Fruit fly (Drosophila melanogaster): ENCODE results near the gene Pmi.

The Pmi gene

dm6 chr3L:5789663-5790062, 9.8 kb downstream of the Pmi start (continued):
- TF ChIP-seq nmo (GFP tag; optimal IDR thresholded peaks at IDR 0.05) (peak; percentile 16), sob (GFP tag; IDR thresholded peaks at IDR 0.05) (peak; percentile 6; the same call in 1 of the 2 replicates), ERR (GFP tag; optimal IDR thresholded peaks at IDR 0.05) (peak; percentile 33), CG4404 (GFP tag; IDR thresholded peaks at IDR 0.05) (no peak), Elba2 (GFP tag; optimal IDR thresholded peaks at IDR 0.05) (no peak), pros (GFP tag; optimal IDR thresholded peaks at IDR 0.05) (no peak), Fer2 (tag; optimal IDR thresholded peaks at IDR 0.05) (no peak), schlank (tag; optimal IDR thresholded peaks at IDR 0.05) (no peak), CG10321 (GFP tag; IDR thresholded peaks at IDR 0.05) (no peak), CG3065 (GFP tag; optimal IDR thresholded peaks at IDR 0.05) (no peak), CG2199 (GFP tag; IDR thresholded peaks at IDR 0.05) (no peak), CG7928 (GFP tag; optimal IDR thresholded peaks at IDR 0.05) (no peak), ase (GFP tag; IDR thresholded peaks at IDR 0.05) (no peak), CG18764 (GFP tag; optimal IDR thresholded peaks at IDR 0.05) (no peak), gcm2 (GFP tag; optimal IDR thresholded peaks at IDR 0.05) (no peak), CG17568 (GFP tag; optimal IDR thresholded peaks at IDR 0.05) (no peak), Xrp1 (GFP tag; IDR thresholded peaks at IDR 0.05) (no peak; the same call in 1 of the 2 replicates), H2.0 (GFP tag; IDR thresholded peaks at IDR 0.05) (no peak), oc (tag; optimal IDR thresholded peaks at IDR 0.05) (no peak), CG15269 (tag; optimal IDR thresholded peaks at IDR 0.05) (peak; percentile 38), trh (GFP tag; optimal IDR thresholded peaks at IDR 0.05) (no peak), aop (GFP tag; IDR thresholded peaks at IDR 0.05) (no peak), Poxn (GFP tag; IDR thresholded peaks at IDR 0.05) (no peak), CG13424 (tag; optimal IDR thresholded peaks at IDR 0.05) (peak; percentile 45), CG2120 (GFP tag; optimal IDR thresholded peaks at IDR 0.05) (peak; percentile 61), bsh (GFP tag; optimal IDR thresholded peaks at IDR 0.05) (peak in 1 of 2 experiments; percentile 37), cwo (GFP tag; optimal IDR thresholded peaks at IDR 0.05) (no peak), Max (GFP tag; optimal IDR thresholded peaks at IDR 0.05) (peak; percentile 11), her (GFP tag; optimal IDR thresholded peaks at IDR 0.05) (peak; percentile 54), CG10366 (GFP tag; IDR thresholded peaks at IDR 0.05) (no peak), Hsf (GFP tag; optimal IDR thresholded peaks at IDR 0.05) (peak; percentile 8), vvl (GFP tag; IDR thresholded peaks at IDR 0.05) (no peak; the same call in 1 of the 2 replicates), CG16815 (GFP tag; optimal IDR thresholded peaks at IDR 0.05) (no peak), CG43689 (GFP tag; IDR thresholded peaks at IDR 0.05) (no peak), so (GFP tag; IDR thresholded peaks at IDR 0.05) (no peak), CG6813 (GFP tag; optimal IDR thresholded peaks at IDR 0.05) (no peak), sd (tag; optimal IDR thresholded peaks at IDR 0.05) (no peak), chn (GFP tag; optimal IDR thresholded peaks at IDR 0.05) (no peak), Blimp-1 (GFP tag; optimal IDR thresholded peaks at IDR 0.05) (no peak), CG1603 (tag; optimal IDR thresholded peaks at IDR 0.05) (peak; percentile 71), sima (GFP tag; optimal IDR thresholded peaks at IDR 0.05) (no peak), CG8944 (GFP tag; optimal IDR thresholded peaks at IDR 0.05) (no peak), ftz-f1 (GFP tag; optimal IDR thresholded peaks at IDR 0.05) (no peak), HHEX (GFP tag; optimal IDR thresholded peaks at IDR 0.05) (no peak), Myb (GFP tag; optimal IDR thresholded peaks at IDR 0.05) (no peak), CG11456 (GFP tag; IDR thresholded peaks at IDR 0.05) (no peak), ac (GFP tag; optimal IDR thresholded peaks at IDR 0.05) (no peak), CkIIα-i1 (GFP tag; IDR thresholded peaks at IDR 0.05) (no peak), CG17359 (tag; optimal IDR thresholded peaks at IDR 0.05) (peak; percentile 41), CG17612 (GFP tag; IDR thresholded peaks at IDR 0.05) (no peak), Atf3 (GFP tag; optimal IDR thresholded peaks at IDR 0.05) (no peak), kay (GFP tag; optimal IDR thresholded peaks at IDR 0.05) (peak; percentile 17)

Data from whole organism, embryonic.